Worm (Caenorhabditis elegans) whole organism, L4/young adult: ENCODE measurements around the gene pek-1.

Experiments used
- dao-5 ChIP-seq: sonication (generic microtip); optimal IDR thresholded peaks from 2 replicates; lab custom pipeline; 2016; ENCODE audit warnings: missing genotype, missing genetic modification characterization, moderate library complexity, missing compliant biosample characterization
- him-1 ChIP-seq: sonication (generic microtip); optimal IDR thresholded peaks from 2 replicates; lab custom pipeline; 2016; ENCODE audit warnings: missing genotype, missing genetic modification reagents, missing genetic modification characterization, missing compliant biosample characterization

DNA sequence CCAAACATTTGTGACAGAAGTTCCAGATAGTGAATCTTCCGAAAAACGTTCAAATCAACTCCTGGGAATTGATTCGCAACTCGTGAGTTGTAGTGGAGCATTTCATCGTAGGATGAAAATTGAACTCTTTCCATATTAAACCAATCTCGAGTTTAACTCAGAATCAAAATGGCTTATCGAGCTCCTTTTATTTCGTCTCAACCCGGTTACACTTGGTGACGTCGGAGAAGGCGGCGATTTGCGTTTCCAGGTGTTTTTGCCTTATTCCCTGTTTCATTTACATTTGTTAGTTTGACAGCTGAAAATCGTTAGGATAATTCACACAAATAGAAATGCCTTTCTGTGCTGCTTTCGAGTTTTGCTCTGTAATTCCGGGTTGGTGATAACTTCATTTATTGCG lies 39.2 kb downstream of the pek-1 start, which contains the start of gene F42E11.3:
- TF ChIP-seq him-1 (tag; lab: Kevin White, UChicago) (no peak), dao-5 (tag; lab: Kevin White, UChicago) (no peak)
